Fruit fly (Drosophila melanogaster): ENCODE measurements around the gene Rpn12R.
A peak's percentile ranks its signal among the peaks of the same experiment; 100 is the strongest.

Gene Rpn12R

DNA sequence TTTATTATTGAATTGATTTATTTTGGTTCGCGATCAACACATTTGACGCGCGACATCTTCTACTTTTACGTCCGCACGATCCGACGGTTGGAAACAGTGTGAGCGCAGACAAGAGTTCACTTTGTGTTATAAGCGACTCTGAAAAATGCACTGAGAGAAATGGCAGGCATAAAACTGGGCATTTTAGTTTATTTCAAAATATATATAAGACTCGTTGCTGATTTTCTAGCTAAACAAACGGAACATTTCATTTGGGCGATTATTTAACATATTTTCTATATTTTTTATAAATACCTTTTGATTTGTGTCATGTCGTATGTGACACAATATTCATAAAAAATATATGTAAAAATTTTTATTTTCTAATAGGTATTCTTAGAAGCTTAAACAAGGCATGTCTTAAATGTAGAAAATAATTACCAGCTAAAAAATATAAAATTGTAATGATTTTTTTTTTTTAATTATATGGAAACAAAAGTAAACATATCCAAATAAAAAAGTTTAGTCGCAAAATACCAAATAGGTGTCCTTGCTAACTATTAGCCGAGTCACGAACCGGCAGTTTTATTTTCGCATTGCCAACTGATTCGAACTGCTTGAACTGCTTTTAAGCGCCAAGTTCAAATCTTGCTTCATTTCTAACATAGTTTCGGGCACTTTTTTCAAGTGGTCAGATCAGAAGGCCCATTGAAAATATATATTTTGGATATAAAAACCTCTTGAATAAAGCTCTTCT, 28.2 kb downstream of the Rpn12R start, which contains the start of gene Reck (continued):
- TF ChIP-seq CG12219 (GFP tag; optimal IDR thresholded peaks at IDR 0.05): peak; percentile 72
- peak; percentile 87 for TF ChIP-seq CG2678 (tag; optimal IDR thresholded peaks at IDR 0.05)
- TF ChIP-seq CG2199 (GFP tag; IDR thresholded peaks at IDR 0.05): peak; percentile 80
- peak; percentile 86 for TF ChIP-seq CG14710 (tag; optimal IDR thresholded peaks at IDR 0.05)
- TF ChIP-seq slou (GFP tag; optimal IDR thresholded peaks at IDR 0.05): peak; percentile 35
- TF ChIP-seq h (optimal IDR thresholded peaks at IDR 0.05): no peak
- TF ChIP-seq CG3847 (GFP tag; IDR thresholded peaks at IDR 0.05): peak; percentile 34; the same call in 1 of the 2 replicates
- peak; percentile 26 for TF ChIP-seq CG9797 (GFP tag; optimal IDR thresholded peaks at IDR 0.05)
- TF ChIP-seq ac (GFP tag; optimal IDR thresholded peaks at IDR 0.05): peak; percentile 63
- TF ChIP-seq CG15514 (GFP tag; optimal IDR thresholded peaks at IDR 0.05): peak; percentile 76
- peak; percentile 50 for TF ChIP-seq ems (GFP tag; optimal IDR thresholded peaks at IDR 0.05)
- TF ChIP-seq pb (GFP tag; optimal IDR thresholded peaks at IDR 0.05): no peak
- peak; percentile 78 for TF ChIP-seq CG8359 (GFP tag; optimal IDR thresholded peaks at IDR 0.05; ENCODE audit: borderline replicate concordance)
- peak; percentile 59 for TF ChIP-seq CG6765 (GFP tag; optimal IDR thresholded peaks at IDR 0.05)
- TF ChIP-seq dysf (GFP tag; IDR thresholded peaks at IDR 0.05): peak; percentile 79
- peak; percentile 73 for TF ChIP-seq Aef1 (GFP tag; IDR thresholded peaks at IDR 0.05)
- TF ChIP-seq az2 (GFP tag; optimal IDR thresholded peaks at IDR 0.05): peak; percentile 89
- TF ChIP-seq dan (GFP tag; IDR thresholded peaks at IDR 0.05): no peak
- TF ChIP-seq NC2α (GFP tag; optimal IDR thresholded peaks at IDR 0.05): peak; percentile 21
- no peak for TF ChIP-seq abd-A (tag; optimal IDR thresholded peaks at IDR 0.05)
- peak; percentile 10 for TF ChIP-seq HLHmδ (GFP tag; optimal IDR thresholded peaks at IDR 0.05)
- peak; percentile 40 for TF ChIP-seq Nf-YC (tag; optimal IDR thresholded peaks at IDR 0.05)
- TF ChIP-seq CG17359 (tag; optimal IDR thresholded peaks at IDR 0.05): peak; percentile 91
- no peak for TF ChIP-seq YL-1 (GFP tag; optimal IDR thresholded peaks at IDR 0.05)
- TF ChIP-seq CG2120 (GFP tag; optimal IDR thresholded peaks at IDR 0.05): peak; percentile 66
- TF ChIP-seq Eip74EF (GFP tag; optimal IDR thresholded peaks at IDR 0.05): peak in 1 of 2 experiments; percentile 84
- peak; percentile 3 for TF ChIP-seq CG1792 (GFP tag; optimal IDR thresholded peaks at IDR 0.05)
- peak; percentile 70; the same call in 1 of the 2 replicates for TF ChIP-seq seq (GFP tag; IDR thresholded peaks at IDR 0.05)
- no peak for TF ChIP-seq CG6791 (GFP tag; IDR thresholded peaks at IDR 0.05; ENCODE audit: partially characterized antibody)
- TF ChIP-seq CG12942 (GFP tag; optimal IDR thresholded peaks at IDR 0.05): peak; percentile 68
- peak; percentile 77 for TF ChIP-seq bcd (GFP tag; optimal IDR thresholded peaks at IDR 0.05)
- TF ChIP-seq CG2875 (GFP tag; optimal IDR thresholded peaks at IDR 0.05): peak; percentile 76
- no peak for TF ChIP-seq fd102C (GFP tag; optimal IDR thresholded peaks at IDR 0.05)
- TF ChIP-seq Fer1 (GFP tag; optimal IDR thresholded peaks at IDR 0.05): peak; percentile 89
- peak; percentile 77; the same call in 2 of the 3 replicates for TF ChIP-seq B-H1 (GFP tag; IDR thresholded peaks at IDR 0.05)
- peak; percentile 80 for TF ChIP-seq Hr3 (GFP tag; optimal IDR thresholded peaks at IDR 0.05)
- peak; percentile 77 for TF ChIP-seq NfI (GFP tag; optimal IDR thresholded peaks at IDR 0.05)
- TF ChIP-seq CG17912 (GFP tag; optimal IDR thresholded peaks at IDR 0.05): no peak
- TF ChIP-seq crp (GFP tag; optimal IDR thresholded peaks at IDR 0.05): peak in 1 of 2 experiments; percentile 13
- TF ChIP-seq CG4730 (GFP tag; IDR thresholded peaks at IDR 0.05): peak; percentile 74
- TF ChIP-seq unc-4 (GFP tag; IDR thresholded peaks at IDR 0.05; ENCODE audit: partially characterized antibody): no peak
- TF ChIP-seq CG4360 (GFP tag; IDR thresholded peaks at IDR 0.05): peak; percentile 43; the same call in 1 of the 2 replicates
- peak; percentile 71 for TF ChIP-seq CG1602 (GFP tag; optimal IDR thresholded peaks at IDR 0.05)
- TF ChIP-seq fd3F (GFP tag; optimal IDR thresholded peaks at IDR 0.05): peak; percentile 75
- TF ChIP-seq corto (GFP tag; optimal IDR thresholded peaks at IDR 0.05): peak; percentile 48
- TF ChIP-seq otp (GFP tag; IDR thresholded peaks at IDR 0.05): peak; percentile 79; the same call in 2 of the 3 replicates
- TF ChIP-seq Sin3A (optimal IDR thresholded peaks at IDR 0.05): no peak
- TF ChIP-seq CG6654 (GFP tag; optimal IDR thresholded peaks at IDR 0.05): peak; percentile 15
- peak; percentile 73 for TF ChIP-seq CG10209 (GFP tag; optimal IDR thresholded peaks at IDR 0.05)
